Fruit fly (Drosophila melanogaster): ENCODE data around the gene Dnah3.

The Dnah3 gene

DNA sequence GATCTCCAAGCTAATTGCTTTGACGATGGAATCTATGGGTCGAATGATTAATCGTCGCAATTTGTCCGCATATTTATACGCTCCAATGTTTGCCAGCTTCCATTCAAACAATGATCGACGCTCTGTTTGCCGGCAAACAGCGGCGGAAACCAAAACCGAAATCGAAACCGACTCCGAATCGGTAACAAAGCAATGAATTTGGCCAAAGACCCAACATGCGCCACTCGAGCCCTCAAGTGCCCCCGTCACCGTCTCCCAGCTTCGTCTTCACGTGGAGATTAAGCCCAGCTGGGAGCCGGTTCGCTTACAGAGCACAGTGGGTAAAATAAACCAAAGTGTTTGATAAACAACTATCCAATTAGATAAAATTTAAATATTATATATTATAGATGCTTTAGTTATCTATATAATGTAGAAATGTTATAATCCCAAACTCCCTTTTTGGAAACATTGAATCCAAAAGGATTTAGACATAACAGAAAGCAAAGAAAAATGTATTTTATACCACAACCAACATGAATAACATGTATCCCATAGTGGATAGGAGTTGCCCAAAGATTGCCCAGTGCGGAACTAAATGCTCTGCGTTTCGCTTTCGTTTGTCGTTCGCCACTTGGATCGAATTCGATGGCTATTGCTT lies 8.5 kb upstream of the Dnah3 start, which contains the start of gene CG32237:
TSS of gene CG32237 (minus strand) at position 51 of the 640 bp plus-strand sequence.
- no peak for TF ChIP-seq D1 (tag; optimal IDR thresholded peaks at IDR 0.05)
- no peak for TF ChIP-seq fd96Ca (GFP tag; IDR thresholded peaks at IDR 0.05)
- no peak for TF ChIP-seq gl (tag; optimal IDR thresholded peaks at IDR 0.05)
- TF ChIP-seq CG13204 (GFP tag; optimal IDR thresholded peaks at IDR 0.05), result no peak
- TF ChIP-seq CG8301 (tag; optimal IDR thresholded peaks at IDR 0.05), result no peak
- TF ChIP-seq CG10348 (GFP tag; IDR thresholded peaks at IDR 0.05), result no peak
- no peak for TF ChIP-seq CG17806 (tag; optimal IDR thresholded peaks at IDR 0.05)

DNA sequence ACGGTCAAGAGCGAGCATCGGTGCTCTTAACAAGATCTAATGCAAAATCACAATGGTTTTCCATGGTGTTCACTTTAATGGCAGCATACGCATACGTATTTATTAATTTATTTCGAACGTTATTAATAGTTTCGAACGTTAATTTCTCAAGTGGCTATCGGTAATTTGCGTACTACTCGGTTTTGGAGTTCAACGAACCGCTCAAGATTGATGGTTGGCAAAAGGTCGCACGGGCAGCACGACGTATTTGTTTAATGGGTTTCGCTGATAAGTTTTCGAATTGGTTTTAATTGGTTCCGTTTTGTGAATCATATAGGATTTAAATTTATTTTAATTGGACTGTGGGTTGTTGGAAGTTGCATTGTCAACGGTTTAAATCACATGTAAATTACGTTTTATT lies 8.0 kb upstream of the Dnah3 start:
- TF ChIP-seq CG15710 (tag; optimal IDR thresholded peaks at IDR 0.05) (no peak), Pif1B (GFP tag; optimal IDR thresholded peaks at IDR 0.05) (no peak), Ets98B (GFP tag; IDR thresholded peaks at IDR 0.05) (no peak), CG8159 (tag; optimal IDR thresholded peaks at IDR 0.05) (no peak), rn (GFP tag; IDR thresholded peaks at IDR 0.05) (no peak), EcR (GFP tag; optimal IDR thresholded peaks at IDR 0.05) (no peak), CG10348 (GFP tag; IDR thresholded peaks at IDR 0.05) (no peak), CG32121 (GFP tag; IDR thresholded peaks at IDR 0.05) (no peak)

DNA sequence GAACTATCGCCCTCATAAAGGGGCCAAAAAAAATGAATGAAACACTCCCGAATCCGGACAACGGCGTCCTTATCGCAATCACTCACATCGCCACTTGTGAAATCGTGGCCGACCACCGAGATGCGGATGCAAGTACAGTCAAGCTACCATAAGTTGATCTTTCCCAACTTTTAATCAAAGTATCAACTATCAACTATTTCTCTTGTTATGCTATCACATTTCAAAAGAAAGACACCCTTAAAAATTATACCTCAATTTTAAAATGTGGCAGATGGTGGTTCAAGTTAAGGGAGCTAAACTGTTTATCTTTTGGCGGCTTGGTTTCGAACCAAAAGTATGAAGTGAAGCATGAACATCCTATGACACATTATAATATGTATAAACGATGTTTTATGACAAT lies 6.9 kb upstream of the Dnah3 start:
- no peak for TF ChIP-seq Snoo (tag; optimal IDR thresholded peaks at IDR 0.05)
- TF ChIP-seq CG34367 (tag; optimal IDR thresholded peaks at IDR 0.05), result no peak
- TF ChIP-seq CG15710 (tag; optimal IDR thresholded peaks at IDR 0.05), result no peak
- TF ChIP-seq CG17806 (tag; optimal IDR thresholded peaks at IDR 0.05), result no peak
- no peak for TF ChIP-seq CG8159 (tag; optimal IDR thresholded peaks at IDR 0.05)
- TF ChIP-seq gl (tag; optimal IDR thresholded peaks at IDR 0.05), result no peak
- no peak for TF ChIP-seq fd96Ca (GFP tag; IDR thresholded peaks at IDR 0.05)
- TF ChIP-seq D1 (tag; optimal IDR thresholded peaks at IDR 0.05), result no peak
- no peak for TF ChIP-seq Ets98B (GFP tag; IDR thresholded peaks at IDR 0.05)
- TF ChIP-seq rn (GFP tag; IDR thresholded peaks at IDR 0.05), result no peak
- no peak for TF ChIP-seq CG13204 (GFP tag; optimal IDR thresholded peaks at IDR 0.05)
- TF ChIP-seq Pif1B (GFP tag; optimal IDR thresholded peaks at IDR 0.05), result no peak
- no peak for TF ChIP-seq CG14655 (GFP tag; optimal IDR thresholded peaks at IDR 0.05)
- no peak for TF ChIP-seq Pif1A (GFP tag; optimal IDR thresholded peaks at IDR 0.05)
- TF ChIP-seq EcR (GFP tag; optimal IDR thresholded peaks at IDR 0.05), result no peak

DNA sequence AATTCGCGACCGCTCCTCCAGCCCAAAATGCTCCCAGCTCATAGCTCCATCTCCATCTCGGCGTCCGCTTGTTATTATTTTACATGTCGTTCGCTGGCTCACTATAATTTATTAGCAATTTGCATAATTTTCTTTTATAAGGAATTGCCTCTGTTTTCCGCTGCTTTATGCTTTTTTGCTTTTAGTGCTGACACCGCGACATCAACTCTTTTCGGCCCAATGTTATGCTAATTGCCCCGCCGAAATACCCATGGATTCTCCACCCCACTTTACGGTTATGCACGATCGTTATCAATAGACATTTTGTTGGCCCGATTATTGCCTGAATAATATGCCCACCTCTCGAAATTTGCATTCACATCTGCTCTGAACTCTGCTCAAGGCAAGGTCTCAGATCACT lies 5.9 kb upstream of the Dnah3 start:
- TF ChIP-seq EcR (GFP tag; optimal IDR thresholded peaks at IDR 0.05), result no peak
- TF ChIP-seq CG34367 (tag; optimal IDR thresholded peaks at IDR 0.05), result no peak
- no peak for TF ChIP-seq Pif1B (GFP tag; optimal IDR thresholded peaks at IDR 0.05)
- TF ChIP-seq CG12605 (GFP tag; IDR thresholded peaks at IDR 0.05), result no peak
- TF ChIP-seq gl (tag; optimal IDR thresholded peaks at IDR 0.05), result no peak
- TF ChIP-seq CG17806 (tag; optimal IDR thresholded peaks at IDR 0.05), result no peak
- no peak for TF ChIP-seq CG4496 (GFP tag; IDR thresholded peaks at IDR 0.05)
- no peak for TF ChIP-seq Snoo (tag; optimal IDR thresholded peaks at IDR 0.05)
- TF ChIP-seq CG14655 (GFP tag; optimal IDR thresholded peaks at IDR 0.05), result no peak
- no peak for TF ChIP-seq CG10348 (GFP tag; IDR thresholded peaks at IDR 0.05)
- no peak for TF ChIP-seq D1 (tag; optimal IDR thresholded peaks at IDR 0.05)
- TF ChIP-seq rn (GFP tag; IDR thresholded peaks at IDR 0.05), result no peak
- no peak for TF ChIP-seq CG8159 (tag; optimal IDR thresholded peaks at IDR 0.05)
- no peak for TF ChIP-seq CG8301 (tag; optimal IDR thresholded peaks at IDR 0.05)
- no peak for TF ChIP-seq fd96Ca (GFP tag; IDR thresholded peaks at IDR 0.05)

DNA sequence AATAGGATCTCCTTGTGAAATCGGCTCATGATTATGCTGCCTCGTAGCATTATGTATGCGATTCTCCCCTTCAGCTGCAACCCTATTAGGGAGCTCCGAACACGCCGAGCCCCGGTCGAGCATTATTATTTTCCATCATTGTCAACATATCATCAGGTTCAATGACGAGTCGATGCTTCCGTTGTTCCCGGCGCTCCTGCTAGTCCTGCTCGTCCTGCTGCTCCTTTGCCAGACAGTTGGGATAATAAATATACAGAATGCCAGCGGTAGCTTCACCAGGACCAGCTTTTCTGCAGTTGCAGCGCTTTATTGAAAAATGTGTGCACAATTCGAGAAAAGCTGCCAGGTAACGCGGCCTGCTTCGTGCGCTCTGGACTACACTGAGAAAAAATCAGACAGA lies 699 bp upstream of the Dnah3 start, which contains the start of gene CG32235:
TSS of gene CG32235 (minus strand) at position 101 of the 400 bp plus-strand sequence.
- TF ChIP-seq CG14655 (GFP tag; optimal IDR thresholded peaks at IDR 0.05), result no peak

DNA sequence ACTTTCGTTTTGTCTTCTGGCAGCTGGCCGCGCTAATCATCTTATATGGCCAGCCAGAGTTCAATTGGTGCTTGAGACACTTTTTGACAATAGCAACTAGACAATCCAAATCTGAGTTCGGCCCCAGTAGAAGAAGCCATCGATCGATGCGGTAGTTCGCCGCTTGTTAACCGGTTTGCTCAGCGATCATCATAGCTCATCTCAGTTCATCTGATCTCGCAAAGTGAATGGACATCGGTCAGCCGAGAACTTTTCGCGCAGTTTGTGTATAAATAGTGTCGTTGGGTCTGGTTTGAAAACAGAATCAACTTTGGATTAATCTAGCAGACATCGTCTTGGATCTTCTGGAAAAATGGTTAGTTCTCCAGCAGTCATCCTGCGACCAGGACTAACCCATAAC lies 35.5 kb downstream of the Dnah3 start, which contains the start of gene CG13705:
TSS of gene CG13705 (plus strand) at position 301 of the 400 bp plus-strand sequence.
- TF ChIP-seq CG17806 (tag; optimal IDR thresholded peaks at IDR 0.05) (no peak), CG12605 (GFP tag; IDR thresholded peaks at IDR 0.05) (no peak), CG10348 (GFP tag; IDR thresholded peaks at IDR 0.05) (no peak), CG15710 (tag; optimal IDR thresholded peaks at IDR 0.05) (no peak), rn (GFP tag; IDR thresholded peaks at IDR 0.05) (no peak), CG14655 (GFP tag; optimal IDR thresholded peaks at IDR 0.05) (no peak), gl (tag; optimal IDR thresholded peaks at IDR 0.05) (no peak), Pif1B (GFP tag; optimal IDR thresholded peaks at IDR 0.05) (no peak), CG8301 (tag; optimal IDR thresholded peaks at IDR 0.05) (no peak)

DNA sequence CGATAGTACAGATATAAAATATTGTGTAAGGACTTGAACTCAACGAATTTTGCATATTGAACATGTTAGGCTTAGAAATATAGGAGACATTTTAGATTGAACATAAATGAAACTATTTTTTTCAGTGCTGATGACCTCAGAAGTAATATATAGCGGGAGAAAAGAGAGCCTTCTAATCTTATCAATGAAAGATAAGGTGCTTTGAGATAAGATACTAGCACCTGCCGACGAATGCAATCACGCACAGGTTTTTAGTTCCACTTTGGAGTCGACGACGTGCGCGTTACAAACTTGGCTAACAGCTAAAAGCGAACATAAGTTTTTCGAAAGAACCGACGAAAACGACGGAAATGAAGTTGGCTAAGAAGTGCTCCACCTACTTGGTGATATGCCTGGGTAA lies 37.6 kb downstream of the Dnah3 start, which contains the start of gene hoka:
TSS of gene hoka (plus strand) at position 254 of the 400 bp plus-strand sequence.
- TF ChIP-seq CG12605 (GFP tag; IDR thresholded peaks at IDR 0.05) (no peak), CG8159 (tag; optimal IDR thresholded peaks at IDR 0.05) (no peak)

DNA sequence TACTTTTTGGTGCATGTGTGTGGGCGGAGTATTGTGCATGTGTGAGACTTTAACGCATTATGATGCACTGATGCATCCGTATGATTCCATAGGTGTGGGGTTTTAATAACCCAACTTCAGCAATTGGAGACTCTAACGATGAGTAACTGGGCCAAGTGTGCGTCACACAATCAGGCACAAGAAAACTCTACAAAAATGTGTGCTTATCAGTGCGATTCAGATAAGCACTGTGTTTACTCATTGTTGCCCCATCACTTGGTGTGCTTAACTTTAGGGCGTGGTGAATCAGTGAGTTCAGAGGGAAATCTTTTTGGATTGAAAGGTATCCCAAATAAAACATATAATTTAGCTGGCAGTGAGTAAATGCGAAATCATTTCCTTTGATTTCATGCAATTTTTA lies 38.0 kb downstream of the Dnah3 start:
- TF ChIP-seq EcR (GFP tag; optimal IDR thresholded peaks at IDR 0.05), result no peak
- TF ChIP-seq rn (GFP tag; IDR thresholded peaks at IDR 0.05), result no peak
- TF ChIP-seq CG32121 (GFP tag; IDR thresholded peaks at IDR 0.05), result no peak
- TF ChIP-seq CG14655 (GFP tag; optimal IDR thresholded peaks at IDR 0.05), result no peak
- no peak for TF ChIP-seq CG12605 (GFP tag; IDR thresholded peaks at IDR 0.05)
- no peak for TF ChIP-seq CG9948 (tag; optimal IDR thresholded peaks at IDR 0.05)
